Worm (Caenorhabditis elegans) whole organism, L2 larva: ENCODE results near the gene Y39A1C.1.
A peak's percentile ranks its signal among the peaks of the same experiment; 100 is the strongest.

ENCODE experiments used
- C34F6.9 ChIP-seq: fragments of 150-350 bp; optimal IDR thresholded peaks from 2 replicates; lab custom pipeline; 2014; ENCODE audit warnings: missing biosample characterization, missing genetic modification characterization
- F13H6.1 ChIP-seq: sonication (generic microtip); optimal IDR thresholded peaks from 2 replicates; lab custom pipeline; 2016; ENCODE audit warnings: missing genetic modification characterization, missing compliant biosample characterization
- R02D3.7 ChIP-seq: fragments of 150-350 bp; optimal IDR thresholded peaks from 2 replicates; lab custom pipeline; 2014; ENCODE audit warnings: missing biosample characterization, missing genetic modification characterization
- Y55F3AM.14 ChIP-seq: fragments of 200-800 bp; sonication (Bioruptor generic); optimal IDR thresholded peaks from 2 replicates; lab custom pipeline; 2018; ENCODE audit warnings: mild to moderate bottlenecking, missing genetic modification characterization, missing compliant biosample characterization
- ZK546.5 ChIP-seq: sonication (generic microtip); optimal IDR thresholded peaks from 2 replicates; lab custom pipeline; 2017; ENCODE audit warnings: missing biosample characterization, missing genetic modification characterization
- alr-1 ChIP-seq: fragments of 150-350 bp; optimal IDR thresholded peaks from 2 replicates; lab custom pipeline; 2014; ENCODE audit warnings: missing biosample characterization, missing genetic modification characterization
- aly-2 ChIP-seq: fragments of 150-350 bp; optimal IDR thresholded peaks from 2 replicates; lab custom pipeline; 2014; ENCODE audit warnings: missing biosample characterization, missing genetic modification characterization
- ama-1 ChIP-seq: fragments of 150-350 bp; optimal IDR thresholded peaks from 2 replicates; lab custom pipeline; 2018; ENCODE audit warnings: inconsistent platforms
- blmp-1 ChIP-seq: sonication (generic microtip); optimal IDR thresholded peaks from 2 replicates; lab custom pipeline; 2017; ENCODE audit warnings: missing genetic modification characterization, mild to moderate bottlenecking, missing compliant biosample characterization, antibody characterized with exemption, moderate library complexity; ENCODE audit not compliant: insufficient read depth
- ceh-16 ChIP-seq: fragments of 150-350 bp; optimal IDR thresholded peaks from 2 replicates; lab custom pipeline; 2014; ENCODE audit warnings: missing biosample characterization, missing genetic modification characterization
- ceh-82 ChIP-seq: fragments of 150-350 bp; optimal IDR thresholded peaks from 2 replicates; lab custom pipeline; 2014; ENCODE audit warnings: missing biosample characterization, missing genetic modification characterization
- crh-2 ChIP-seq: sonication (generic microtip); optimal IDR thresholded peaks from 2 replicates; lab custom pipeline; 2017; ENCODE audit warnings: missing biosample characterization, missing genetic modification characterization
- dmd-4 ChIP-seq: sonication (generic microtip); optimal IDR thresholded peaks from 2 replicates; lab custom pipeline; 2017; ENCODE audit warnings: missing biosample characterization, missing genetic modification characterization
- egl-27 ChIP-seq: sonication (generic microtip); optimal IDR thresholded peaks from 3 replicates; lab custom pipeline; 2017; ENCODE audit warnings: missing biosample characterization, missing genetic modification reagents, missing genetic modification characterization
- elt-1 ChIP-seq: fragments of 150-350 bp; optimal IDR thresholded peaks from 2 replicates; lab custom pipeline; 2014; ENCODE audit warnings: missing biosample characterization, missing genetic modification characterization
- elt-3 ChIP-seq: sonication (generic microtip); optimal IDR thresholded peaks from 2 replicates; lab custom pipeline; 2017; ENCODE audit warnings: missing biosample characterization, missing genetic modification characterization
- fos-1 ChIP-seq: fragments of 150-350 bp; optimal IDR thresholded peaks from 2 replicates; lab custom pipeline; 2014; ENCODE audit warnings: missing biosample characterization, missing genetic modification characterization
- gmeb-1 ChIP-seq: fragments of 150-350 bp; optimal IDR thresholded peaks from 2 replicates; lab custom pipeline; 2014; ENCODE audit warnings: missing biosample characterization, missing genetic modification characterization
- lin-11 ChIP-seq: fragments of 150-350 bp; sonication (generic microtip); optimal IDR thresholded peaks from 2 replicates; lab custom pipeline; 2014; ENCODE audit warnings: missing biosample characterization, missing genetic modification characterization, inconsistent platforms, mixed read lengths
- lin-13 ChIP-seq: fragments of 150-350 bp; optimal IDR thresholded peaks from 2 replicates; lab custom pipeline; 2014; ENCODE audit warnings: missing biosample characterization, missing genetic modification reagents, missing genetic modification characterization
- lin-39 ChIP-seq: fragments of 150-350 bp; optimal IDR thresholded peaks from 2 replicates; lab custom pipeline; 2014; ENCODE audit warnings: missing biosample characterization, missing genetic modification reagents, missing genetic modification characterization
- lsy-2 ChIP-seq, 2 experiments: fragments of 150-350 bp in 1 of 2; sonication (generic microtip) in 1 of 2; optimal IDR thresholded peaks; 2 replicates each; lab custom pipeline; 2014 to 2017; ENCODE audit warnings: missing biosample characterization in 2 of 2, missing genetic modification characterization in 2 of 2
- mab-5 ChIP-seq: fragments of 150-350 bp; optimal IDR thresholded peaks from 2 replicates; lab custom pipeline; 2014; ENCODE audit warnings: missing biosample characterization, missing genetic modification characterization
- mbf-1 ChIP-seq: sonication (generic microtip); optimal IDR thresholded peaks from 2 replicates; lab custom pipeline; 2017; ENCODE audit warnings: missing biosample characterization, missing genetic modification characterization
- mdl-1 ChIP-seq, 2 experiments: fragments of 150-350 bp in 1 of 2; sonication (generic microtip) in 1 of 2; optimal IDR thresholded peaks; 2 replicates each; lab custom pipeline; 2017; ENCODE audit warnings: missing biosample characterization in 2 of 2, missing genetic modification characterization in 2 of 2
- nhr-10 ChIP-seq: sonication (generic microtip); optimal IDR thresholded peaks from 2 replicates; lab custom pipeline; 2017; ENCODE audit warnings: missing biosample characterization, missing genetic modification characterization
- nhr-11 ChIP-seq: fragments of 150-350 bp; optimal IDR thresholded peaks from 2 replicates; lab custom pipeline; 2014; ENCODE audit warnings: missing biosample characterization, missing genetic modification characterization
- nhr-12 ChIP-seq: fragments of 150-350 bp; optimal IDR thresholded peaks from 2 replicates; lab custom pipeline; 2014; ENCODE audit warnings: missing biosample characterization, missing genetic modification characterization
- nhr-129 ChIP-seq: fragments of 150-350 bp; optimal IDR thresholded peaks from 2 replicates; lab custom pipeline; 2014; ENCODE audit warnings: missing biosample characterization, missing genetic modification characterization
- nhr-21 ChIP-seq: fragments of 150-350 bp; optimal IDR thresholded peaks from 2 replicates; lab custom pipeline; 2014; ENCODE audit warnings: missing biosample characterization, missing genetic modification characterization
- nhr-23 ChIP-seq: fragments of 150-350 bp; optimal IDR thresholded peaks from 2 replicates; lab custom pipeline; 2014; ENCODE audit warnings: missing biosample characterization, missing genetic modification reagents, missing genetic modification characterization
- nhr-237 ChIP-seq: fragments of 150-350 bp; optimal IDR thresholded peaks from 2 replicates; lab custom pipeline; 2014; ENCODE audit warnings: missing biosample characterization, missing genetic modification characterization
- nhr-25 ChIP-seq: fragments of 150-350 bp; sonication (generic microtip); optimal IDR thresholded peaks from 3 replicates; lab custom pipeline; 2014; ENCODE audit warnings: missing biosample characterization, missing genetic modification characterization
- nhr-6 ChIP-seq: fragments of 150-350 bp; optimal IDR thresholded peaks from 2 replicates; lab custom pipeline; 2014; ENCODE audit warnings: missing biosample characterization, missing genetic modification characterization
- nhr-77 ChIP-seq: fragments of 150-350 bp; optimal IDR thresholded peaks from 2 replicates; lab custom pipeline; 2014; ENCODE audit warnings: missing biosample characterization, missing genetic modification characterization
- peb-1 ChIP-seq: fragments of 150-350 bp; optimal IDR thresholded peaks from 2 replicates; lab custom pipeline; 2014; ENCODE audit warnings: missing biosample characterization, missing genetic modification characterization
- sem-4 ChIP-seq: fragments of 150-350 bp; optimal IDR thresholded peaks from 2 replicates; lab custom pipeline; 2014; ENCODE audit warnings: missing biosample characterization, missing genetic modification reagents, missing genetic modification characterization
- skn-1 ChIP-seq: sonication (generic microtip); optimal IDR thresholded peaks from 2 replicates; lab custom pipeline; 2017; ENCODE audit warnings: missing biosample characterization, missing genetic modification characterization
- sma-3 ChIP-seq: sonication (generic microtip); optimal IDR thresholded peaks from 2 replicates; lab custom pipeline; 2016; ENCODE audit warnings: missing genetic modification reagents, missing genetic modification characterization, missing compliant biosample characterization
- sma-9 ChIP-seq, 2 experiments: fragments of 150-350 bp in 1 of 2; sonication (generic microtip) in 1 of 2; optimal IDR thresholded peaks; 2 replicates each; lab custom pipeline; 2014 to 2016; ENCODE audit warnings: missing genetic modification characterization in 2 of 2, mild to moderate bottlenecking in 1 of 2, missing biosample characterization in 1 of 2, missing compliant biosample characterization in 1 of 2, missing genetic modification reagents in 1 of 2, moderate library complexity in 1 of 2
- snpc-4 ChIP-seq: fragments of 150-350 bp; optimal IDR thresholded peaks from 2 replicates; lab custom pipeline; 2014; ENCODE audit warnings: missing biosample characterization, missing genetic modification characterization
- unc-39 ChIP-seq: fragments of 150-350 bp; optimal IDR thresholded peaks from 2 replicates; lab custom pipeline; 2014; ENCODE audit warnings: missing biosample characterization, missing genetic modification characterization
- unc-55 ChIP-seq: fragments of 150-350 bp; sonication (generic microtip); optimal IDR thresholded peaks from 3 replicates; lab custom pipeline; 2014; ENCODE audit warnings: missing biosample characterization, missing genetic modification reagents, missing genetic modification characterization
- unc-62 ChIP-seq: fragments of 150-350 bp; optimal IDR thresholded peaks from 2 replicates; lab custom pipeline; 2014; ENCODE audit warnings: missing biosample characterization, missing genetic modification reagents, missing genetic modification characterization
- zag-1 ChIP-seq: fragments of 150-350 bp; optimal IDR thresholded peaks from 2 replicates; lab custom pipeline; 2014; ENCODE audit warnings: missing biosample characterization, missing genetic modification characterization
- ztf-1 ChIP-seq: fragments of 200-800 bp; sonication (Bioruptor generic); conservative IDR thresholded peaks from 2 replicates; pipeline ENCODE4 v1.3.6; 2022; ENCODE audit warnings: missing genetic modification characterization, missing compliant biosample characterization
- ztf-11 ChIP-seq: sonication (generic microtip); optimal IDR thresholded peaks from 2 replicates; lab custom pipeline; 2017; ENCODE audit warnings: missing biosample characterization, missing genetic modification characterization
- ztf-4 ChIP-seq: fragments of 150-350 bp; optimal IDR thresholded peaks from 2 replicates; lab custom pipeline; 2014; ENCODE audit warnings: missing biosample characterization, missing genetic modification characterization

The Y39A1C.1 gene

DNA sequence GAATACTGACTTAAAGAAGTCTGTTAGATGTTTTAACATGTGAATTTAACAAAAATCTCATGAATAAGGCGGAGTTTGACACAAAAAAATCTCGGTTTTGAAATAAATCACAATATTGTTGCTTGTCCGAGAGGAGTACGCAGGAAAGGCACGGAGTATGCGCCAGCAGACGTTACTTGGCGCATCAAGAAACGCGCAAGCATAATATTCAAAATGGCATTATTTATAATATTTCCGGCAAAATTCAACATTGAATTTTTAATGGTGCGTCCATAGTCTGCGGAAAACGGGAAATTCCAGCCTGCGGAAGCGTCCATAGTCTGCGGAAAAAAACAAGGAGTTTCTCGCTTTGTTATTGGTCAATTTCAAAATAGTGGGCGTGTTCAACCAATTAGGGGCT, 10.4 kb upstream of the Y39A1C.1 start, which contains the start of gene pde-12 (continued):
- TF ChIP-seq Y55F3AM.14 (GFP tag; lab: Kevin White, UChicago) (no peak), unc-39 (no peak), zag-1 (tag; lab: Kevin White, UChicago) (no peak), R02D3.7 (peak; percentile 58), nhr-6 (tag; lab: Kevin White, UChicago) (peak; percentile 75), ceh-82 (tag; lab: Kevin White, UChicago) (no peak), nhr-10 (tag; lab: Kevin White, UChicago) (peak; percentile 20), ztf-4 (tag; lab: Kevin White, UChicago) (peak; percentile 46), lin-39 (no peak), lin-13 (GFP tag; lab: Kevin White, UChicago) (peak; percentile 86), F13H6.1 (tag; lab: Kevin White, UChicago) (peak; percentile 79), dmd-4 (tag; lab: Kevin White, UChicago) (no peak), unc-62 (GFP tag; lab: Kevin White, UChicago) (no peak), nhr-12 (no peak), alr-1 (tag; lab: Kevin White, UChicago) (no peak), lin-11 (tag; lab: Kevin White, UChicago) (peak; percentile 77)

- TF ChIP-seq lin-13 (GFP tag; lab: Kevin White, UChicago) (peak; percentile 92), aly-2 (no peak), blmp-1 (tag; lab: Kevin White, UChicago) (peak; percentile 53), nhr-25 (tag; lab: Kevin White, UChicago) (peak; percentile 95), egl-27 (tag; lab: Kevin White, UChicago) (peak; percentile 95), dmd-4 (tag; lab: Kevin White, UChicago) (peak; percentile 19), C34F6.9 (tag; lab: Kevin White, UChicago) (peak; percentile 97), ztf-4 (tag; lab: Kevin White, UChicago) (peak; percentile 86), sem-4 (tag; lab: Kevin White, UChicago) (peak; percentile 75), mab-5 (tag; lab: Kevin White, UChicago) (peak; percentile 94), zag-1 (tag; lab: Kevin White, UChicago) (peak; percentile 70), nhr-12 (peak; percentile 12), ztf-1 (no peak), ztf-11 (tag; lab: Kevin White, UChicago) (peak; percentile 18), snpc-4 (peak; percentile 84), nhr-6 (tag; lab: Kevin White, UChicago) (peak; percentile 89), alr-1 (tag; lab: Kevin White, UChicago) (peak; percentile 69), lsy-2 (tag; optimal IDR thresholded peaks at IDR 0.05; lab: Kevin White, UChicago) (peak; percentile 93 to 96), ama-1 (peak; percentile 48), unc-62 (GFP tag; lab: Kevin White, UChicago) (peak; percentile 33), lin-11 (tag; lab: Kevin White, UChicago) (peak; percentile 96), mbf-1 (tag; lab: Kevin White, UChicago) (no peak), elt-3 (tag; lab: Kevin White, UChicago) (no peak), nhr-10 (tag; lab: Kevin White, UChicago) (peak; percentile 78), ceh-82 (tag; lab: Kevin White, UChicago) (peak; percentile 62), mdl-1 (tag; optimal IDR thresholded peaks at IDR 0.05; lab: Kevin White, UChicago) (peak; percentile 22 to 53), skn-1 (peak; percentile 60), lin-39 (no peak), unc-55 (GFP tag; lab: Kevin White, UChicago) (peak; percentile 98), sma-9 (GFP tag; optimal IDR thresholded peaks at IDR 0.05; lab: Kevin White, UChicago) (peak; percentile 95), sma-9 (tag; optimal IDR thresholded peaks at IDR 0.05; lab: Kevin White, UChicago) (no peak), nhr-21 (peak; percentile 92), nhr-129 (tag; lab: Kevin White, UChicago) (peak; percentile 73), ceh-16 (tag; lab: Kevin White, UChicago) (peak; percentile 81), nhr-11 (tag; lab: Kevin White, UChicago) (no peak), elt-1 (tag; lab: Kevin White, UChicago) (no peak), F13H6.1 (tag; lab: Kevin White, UChicago) (peak; percentile 92), nhr-237 (tag; lab: Kevin White, UChicago) (peak; percentile 22), unc-39 (no peak), fos-1 (tag; lab: Kevin White, UChicago) (peak; percentile 77), nhr-23 (no peak), gmeb-1 (peak; percentile 97), crh-2 (peak; percentile 97), ZK546.5 (tag; lab: Kevin White, UChicago) (peak; percentile 60), Y55F3AM.14 (GFP tag; lab: Kevin White, UChicago) (peak; percentile 54), R02D3.7 (peak; percentile 65), sma-3 (peak; percentile 99), nhr-77 (tag; lab: Kevin White, UChicago) (peak; percentile 69), peb-1 (tag; lab: Kevin White, UChicago) (no peak)
These were observed 6.4 kb upstream of the Y39A1C.1 start, which contains the start of the genes fbxb-85 and hex-3 for ce11 chrIII:10848858-10849257. TSS of gene fbxb-85 (minus strand) at chrIII:10848963. TSS of gene hex-3 (plus strand) at chrIII:10849222.
